Worm (Caenorhabditis elegans): Measurements from ENCODE around the gene arrd-2.

The arrd-2 gene

ce11 chrII:9438227-9438626 is 30.7 kb downstream of the arrd-2 start, which contains the start of gene chil-13:
chil-13 (minus strand) TSS chrII:9438327.
- TF ChIP-seq unc-39 (tag; optimal IDR thresholded peaks at IDR 0.05) (no peak), drap-1 (GFP tag; optimal IDR thresholded peaks at IDR 0.05) (no peak), elt-1 (tag; optimal IDR thresholded peaks at IDR 0.05; ENCODE audit: borderline replicate concordance, insufficient read depth) (no peak), snpc-4 (tag; optimal IDR thresholded peaks at IDR 0.05) (no peak), elt-3 (tag; optimal IDR thresholded peaks at IDR 0.05) (no peak), ces-1 (GFP tag; optimal IDR thresholded peaks at IDR 0.05) (no peak), lin-32 (GFP tag; optimal IDR thresholded peaks at IDR 0.05) (no peak), hlh-1 (tag; optimal IDR thresholded peaks at IDR 0.05) (no peak), ztf-11 (tag; optimal IDR thresholded peaks at IDR 0.05) (no peak), nhr-12 (tag; optimal IDR thresholded peaks at IDR 0.05) (no peak), unc-120 (tag; optimal IDR thresholded peaks at IDR 0.05; ENCODE audit: poor library complexity, severe bottlenecking) (no peak), cnd-1 (tag; optimal IDR thresholded peaks at IDR 0.05) (no peak), tbx-8 (GFP tag; optimal IDR thresholded peaks at IDR 0.05) (no peak), bed-3 (GFP tag; optimal IDR thresholded peaks at IDR 0.05) (no peak), unc-62 (GFP tag; optimal IDR thresholded peaks at IDR 0.05) (no peak), blmp-1 (tag; optimal IDR thresholded peaks at IDR 0.05) (no peak), ceh-39 (tag; optimal IDR thresholded peaks at IDR 0.05) (no peak), nhr-28 (tag; optimal IDR thresholded peaks at IDR 0.05) (no peak), flh-1 (GFP tag; optimal IDR thresholded peaks at IDR 0.05) (no peak), ceh-43 (GFP tag; optimal IDR thresholded peaks at IDR 0.05) (no peak)

DNA sequence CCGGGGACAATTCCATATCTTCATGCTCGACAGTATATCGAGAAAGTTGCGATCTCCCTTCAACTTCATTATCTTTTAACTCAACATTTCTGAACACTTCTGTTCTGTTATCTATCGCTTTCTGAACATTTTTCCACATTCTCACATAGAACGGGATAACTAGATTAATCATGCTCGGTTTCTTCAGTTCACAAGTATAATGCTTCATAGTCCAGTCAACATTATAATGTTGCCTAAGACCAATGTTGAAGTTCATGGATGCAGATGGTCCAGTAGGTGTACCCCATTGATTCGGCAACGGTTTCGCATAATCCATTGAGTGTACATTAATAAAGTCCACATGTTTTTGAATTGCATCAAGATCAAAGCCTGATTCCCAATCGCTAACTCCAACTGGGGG is 31.3 kb downstream of the arrd-2 start:
- TF ChIP-seq lin-32 (GFP tag; optimal IDR thresholded peaks at IDR 0.05) (no peak), snpc-4 (tag; optimal IDR thresholded peaks at IDR 0.05) (no peak), nhr-237 (tag; optimal IDR thresholded peaks at IDR 0.05) (no peak), zip-8 (tag; optimal IDR thresholded peaks at IDR 0.05) (no peak), elt-3 (tag; optimal IDR thresholded peaks at IDR 0.05) (no peak), tbx-8 (GFP tag; optimal IDR thresholded peaks at IDR 0.05) (no peak), unc-39 (tag; optimal IDR thresholded peaks at IDR 0.05) (no peak), unc-120 (tag; optimal IDR thresholded peaks at IDR 0.05; ENCODE audit: poor library complexity, severe bottlenecking) (no peak), nhr-76 (tag; optimal IDR thresholded peaks at IDR 0.05) (no peak), lin-13 (tag; optimal IDR thresholded peaks at IDR 0.05) (no peak), elt-1 (tag; optimal IDR thresholded peaks at IDR 0.05; ENCODE audit: borderline replicate concordance, insufficient read depth) (no peak), ceh-83 (GFP tag; optimal IDR thresholded peaks at IDR 0.05) (no peak), ztf-11 (tag; optimal IDR thresholded peaks at IDR 0.05) (no peak), nhr-2 (tag; optimal IDR thresholded peaks at IDR 0.05) (no peak), mep-1 (tag; optimal IDR thresholded peaks at IDR 0.05) (no peak), pha-4 (tag; optimal IDR thresholded peaks at IDR 0.05) (no peak), drap-1 (GFP tag; optimal IDR thresholded peaks at IDR 0.05) (no peak), ceh-43 (GFP tag; optimal IDR thresholded peaks at IDR 0.05) (no peak), unc-62 (GFP tag; optimal IDR thresholded peaks at IDR 0.05) (no peak)

ce11 chrII:9440060-9440459 is 32.5 kb downstream of the arrd-2 start, which contains the start of gene chil-17:
chil-17 (minus strand) TSS chrII:9440160.
- TF ChIP-seq lsy-2 (tag; optimal IDR thresholded peaks at IDR 0.05) = no peak
- TF ChIP-seq mls-2 (tag; optimal IDR thresholded peaks at IDR 0.05) = no peak
- no peak for TF ChIP-seq sem-2 (GFP tag; optimal IDR thresholded peaks at IDR 0.05)
- no peak for TF ChIP-seq cnd-1 (tag; optimal IDR thresholded peaks at IDR 0.05)
- no peak for TF ChIP-seq nhr-28 (tag; optimal IDR thresholded peaks at IDR 0.05)
- TF ChIP-seq nhr-76 (tag; optimal IDR thresholded peaks at IDR 0.05) = no peak
- no peak for TF ChIP-seq zip-8 (tag; optimal IDR thresholded peaks at IDR 0.05)

- TF ChIP-seq unc-39 (tag; optimal IDR thresholded peaks at IDR 0.05) (no peak), ceh-43 (GFP tag; optimal IDR thresholded peaks at IDR 0.05) (no peak), ces-1 (GFP tag; optimal IDR thresholded peaks at IDR 0.05) (no peak), elt-3 (tag; optimal IDR thresholded peaks at IDR 0.05) (no peak), mep-1 (tag; optimal IDR thresholded peaks at IDR 0.05) (no peak), unc-62 (GFP tag; optimal IDR thresholded peaks at IDR 0.05) (no peak), nhr-2 (tag; optimal IDR thresholded peaks at IDR 0.05) (no peak), nhr-237 (tag; optimal IDR thresholded peaks at IDR 0.05) (no peak), ceh-39 (tag; optimal IDR thresholded peaks at IDR 0.05) (no peak), lin-13 (tag; optimal IDR thresholded peaks at IDR 0.05) (no peak), sem-2 (GFP tag; optimal IDR thresholded peaks at IDR 0.05) (no peak)
These were observed 34.3 kb downstream of the arrd-2 start, which contains the start of gene chil-16 for ce11 chrII:9441838-9442237. chil-16 (minus strand) TSS chrII:9441938.

DNA sequence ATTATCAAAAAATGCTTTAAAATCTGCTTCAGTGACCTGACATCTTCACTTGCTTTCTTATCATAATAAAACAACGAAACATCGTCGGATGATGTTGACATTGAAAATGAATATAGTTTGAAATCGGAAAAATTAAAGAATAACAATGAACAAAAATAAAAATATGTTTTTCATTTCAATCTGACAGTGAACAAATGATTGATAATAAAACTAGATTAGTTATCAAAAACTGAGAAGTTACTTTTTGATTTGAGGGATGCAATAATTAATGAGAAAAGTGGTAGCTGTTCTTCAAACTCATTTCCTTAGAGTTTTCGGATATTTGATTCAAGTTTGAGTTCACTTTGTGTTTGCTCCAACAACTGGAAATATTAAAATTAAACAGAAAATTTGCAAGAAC is 36.0 kb downstream of the arrd-2 start, which contains the start of gene chil-15:
Gene chil-15, minus strand, starts transcription at position 101 of the 400 bp plus-strand sequence.
- TF ChIP-seq unc-120 (tag; optimal IDR thresholded peaks at IDR 0.05; ENCODE audit: poor library complexity, severe bottlenecking) (no peak), tbx-8 (GFP tag; optimal IDR thresholded peaks at IDR 0.05) (no peak), lsy-2 (tag; optimal IDR thresholded peaks at IDR 0.05) (no peak), ceh-43 (GFP tag; optimal IDR thresholded peaks at IDR 0.05) (no peak), snpc-4 (tag; optimal IDR thresholded peaks at IDR 0.05) (no peak), nhr-237 (tag; optimal IDR thresholded peaks at IDR 0.05) (no peak), pha-4 (tag; optimal IDR thresholded peaks at IDR 0.05) (no peak), elt-1 (tag; optimal IDR thresholded peaks at IDR 0.05; ENCODE audit: borderline replicate concordance, insufficient read depth) (no peak), drap-1 (GFP tag; optimal IDR thresholded peaks at IDR 0.05) (no peak), ham-2 (GFP tag; optimal IDR thresholded peaks at IDR 0.05) (no peak), hlh-1 (tag; optimal IDR thresholded peaks at IDR 0.05) (no peak), ceh-83 (GFP tag; optimal IDR thresholded peaks at IDR 0.05) (no peak), nhr-28 (tag; optimal IDR thresholded peaks at IDR 0.05) (no peak), zip-8 (tag; optimal IDR thresholded peaks at IDR 0.05) (no peak), mep-1 (tag; optimal IDR thresholded peaks at IDR 0.05) (no peak), ceh-39 (tag; optimal IDR thresholded peaks at IDR 0.05) (no peak), sem-2 (GFP tag; optimal IDR thresholded peaks at IDR 0.05) (no peak), ztf-11 (tag; optimal IDR thresholded peaks at IDR 0.05) (no peak), lin-13 (tag; optimal IDR thresholded peaks at IDR 0.05) (no peak)

All from whole organism, mixed stage, embryonic.